Worm (Caenorhabditis elegans): Measurements from ENCODE around the gene F48E8.3.

F48E8.3 gene

ce11 chrIII:5422561-5423103 is 38.5 kb upstream of the F48E8.3 start:
- TF ChIP-seq fkh-4 (tag; optimal IDR thresholded peaks at IDR 0.05; ENCODE audit: borderline replicate concordance) (peak; percentile 59), nhr-85 (tag) (peak; percentile 9), dsc-1 (tag; optimal IDR thresholded peaks at IDR 0.05) (peak; percentile 87), jun-1 (tag; optimal IDR thresholded peaks at IDR 0.05) (no peak), blmp-1 (tag; optimal IDR thresholded peaks at IDR 0.05) (peak; percentile 91), sox-4 (tag; optimal IDR thresholded peaks at IDR 0.05) (no peak)

- TF ChIP-seq lin-14 (GFP tag; optimal IDR thresholded peaks at IDR 0.05): peak; percentile 37
- no peak for TF ChIP-seq F16B12.6 (tag; optimal IDR thresholded peaks at IDR 0.05)
- TF ChIP-seq lin-35 (GFP tag; optimal IDR thresholded peaks at IDR 0.05): no peak
- TF ChIP-seq nhr-71 (tag; optimal IDR thresholded peaks at IDR 0.05): peak; percentile 7
- TF ChIP-seq ceh-63 (GFP tag; optimal IDR thresholded peaks at IDR 0.05): no peak
- TF ChIP-seq nhr-85 (tag): peak; percentile 79
- TF ChIP-seq efl-1 (optimal IDR thresholded peaks at IDR 0.05): no peak
- peak in 1 of 2 experiments; percentile 48 for TF ChIP-seq efl-1 (GFP tag; optimal IDR thresholded peaks at IDR 0.05 in 1 of 2)
- TF ChIP-seq blmp-1 (tag; optimal IDR thresholded peaks at IDR 0.05): peak; percentile 80
- TF ChIP-seq snu-23 (GFP tag; optimal IDR thresholded peaks at IDR 0.05): no peak
Observed at ce11 chrIII:5423665-5424133, 37.5 kb upstream of the F48E8.3 start, which contains the start of gene dnj-24. Gene dnj-24 (minus strand): TSS chrIII:5424083.

ce11 chrIII:5424363-5424762 is 36.8 kb upstream of the F48E8.3 start:
- peak; percentile 8 for TF ChIP-seq lin-14 (GFP tag; optimal IDR thresholded peaks at IDR 0.05)
- no peak for TF ChIP-seq lsy-2 (tag; optimal IDR thresholded peaks at IDR 0.05)
- no peak for TF ChIP-seq unc-130 (tag; optimal IDR thresholded peaks at IDR 0.05)
- no peak for TF ChIP-seq nhr-85 (tag)
- no peak for TF ChIP-seq mef-2 (tag; optimal IDR thresholded peaks at IDR 0.05)
- no peak for TF ChIP-seq unc-98 (GFP tag; IDR thresholded peaks at IDR 0.05)
- no peak for TF ChIP-seq nhr-237 (tag; optimal IDR thresholded peaks at IDR 0.05)
- no peak for TF ChIP-seq nhr-12 (tag; optimal IDR thresholded peaks at IDR 0.05)
- no peak for TF ChIP-seq ceh-90 (tag; optimal IDR thresholded peaks at IDR 0.05)
- peak; percentile 36 for TF ChIP-seq blmp-1 (tag; optimal IDR thresholded peaks at IDR 0.05)
- TF ChIP-seq nhr-47 (tag; optimal IDR thresholded peaks at IDR 0.05): no peak
- no peak for TF ChIP-seq lir-3 (tag; optimal IDR thresholded peaks at IDR 0.05; ENCODE audit: poor library complexity)
- TF ChIP-seq mep-1 (tag; optimal IDR thresholded peaks at IDR 0.05): no peak
- TF ChIP-seq C04F5.9 (tag; optimal IDR thresholded peaks at IDR 0.05): no peak

- TF ChIP-seq dsc-1 (tag; optimal IDR thresholded peaks at IDR 0.05) (no peak), pqm-1 (tag; optimal IDR thresholded peaks at IDR 0.05) (no peak), mef-2 (tag; optimal IDR thresholded peaks at IDR 0.05) (no peak), pag-3 (tag; optimal IDR thresholded peaks at IDR 0.05; ENCODE audit: borderline replicate concordance, insufficient read depth) (no peak), lin-35 (GFP tag; optimal IDR thresholded peaks at IDR 0.05) (no peak), jun-1 (tag; optimal IDR thresholded peaks at IDR 0.05) (no peak), C04F5.9 (tag; optimal IDR thresholded peaks at IDR 0.05) (no peak), aly-2 (tag; optimal IDR thresholded peaks at IDR 0.05) (no peak), swsn-7 (tag; optimal IDR thresholded peaks at IDR 0.05) (no peak), nhr-20 (tag; optimal IDR thresholded peaks at IDR 0.05) (no peak), nhr-19 (GFP tag; conservative IDR thresholded peaks at IDR 0.05) (no peak), ets-5 (GFP tag; IDR thresholded peaks at IDR 0.05) (no peak), ceh-88 (GFP tag; IDR thresholded peaks at IDR 0.05) (no peak), nhr-90 (tag; optimal IDR thresholded peaks at IDR 0.05; ENCODE audit: poor library complexity) (no peak), skn-1 (tag; optimal IDR thresholded peaks at IDR 0.05) (no peak), nhr-76 (tag; optimal IDR thresholded peaks at IDR 0.05) (no peak), irx-1 (tag; optimal IDR thresholded peaks at IDR 0.05) (no peak), fkh-8 (tag; optimal IDR thresholded peaks at IDR 0.05) (no peak)
Observed at ce11 chrIII:5427096-5427495, 34.1 kb upstream of the F48E8.3 start.
